Fruit fly (Drosophila melanogaster) whole organism, pupa: Measurements from ENCODE around the gene CG5644.

Experiments used
- CG10348 ChIP-seq: fragments of 200-800 bp; sonication (Bioruptor generic); IDR thresholded peaks from 2 replicates; pipeline ENCODE4 v1.3.6; 2022; ENCODE audit warnings: missing biosample characterization, missing genetic modification characterization
- CG12605 ChIP-seq: fragments of 200-800 bp; sonication (Bioruptor generic); IDR thresholded peaks from 2 replicates; pipeline ENCODE4 v1.3.6; 2022; ENCODE audit warnings: missing biosample characterization, missing genetic modification characterization
- CG13204 ChIP-seq: fragments of 200-800 bp; sonication (Bioruptor generic); optimal IDR thresholded peaks from 2 replicates; lab custom pipeline; 2018; ENCODE audit warnings: missing biosample characterization, mild to moderate bottlenecking, missing genetic modification characterization, moderate library complexity
- CG14655 ChIP-seq: fragments of 200-800 bp; sonication (Bioruptor generic); optimal IDR thresholded peaks from 3 replicates; lab custom pipeline; 2017; ENCODE audit warnings: mild to moderate bottlenecking, missing biosample characterization, missing genetic modification reagents, missing genetic modification characterization
- CG15710 ChIP-seq: fragments of 200-800 bp; sonication (Bioruptor generic); optimal IDR thresholded peaks from 2 replicates; lab custom pipeline; 2018; ENCODE audit warnings: missing biosample characterization, mild to moderate bottlenecking, missing genetic modification characterization, moderate library complexity
- CG17806 ChIP-seq: fragments of 200-800 bp; sonication (Bioruptor generic); optimal IDR thresholded peaks from 2 replicates; lab custom pipeline; 2018; ENCODE audit warnings: missing biosample characterization, mild to moderate bottlenecking, missing genetic modification characterization, moderate library complexity
- CG32121 ChIP-seq: fragments of 200-800 bp; sonication (Bioruptor generic); IDR thresholded peaks from 2 replicates; pipeline ENCODE4 v1.3.6; 2022; ENCODE audit warnings: missing biosample characterization, missing genetic modification characterization
- CG34367 ChIP-seq: fragments of 200-800 bp; sonication (Bioruptor generic); optimal IDR thresholded peaks from 2 replicates; lab custom pipeline; 2018; ENCODE audit warnings: missing biosample characterization, mild to moderate bottlenecking, missing genetic modification characterization
- CG4496 ChIP-seq: fragments of 200-800 bp; sonication (Bioruptor generic); IDR thresholded peaks from 3 replicates; pipeline ENCODE4 v1.3.6; 2022; ENCODE audit warnings: missing biosample characterization, missing genetic modification characterization
- CG8159 ChIP-seq: fragments of 200-800 bp; sonication (Bioruptor generic); optimal IDR thresholded peaks from 3 replicates; lab custom pipeline; 2018; ENCODE audit warnings: missing biosample characterization, mild to moderate bottlenecking, missing genetic modification characterization, moderate library complexity
- CG8301 ChIP-seq: fragments of 200-800 bp; sonication (Bioruptor generic); optimal IDR thresholded peaks from 2 replicates; lab custom pipeline; 2018; ENCODE audit warnings: missing biosample characterization, mild to moderate bottlenecking, missing genetic modification characterization
- CG9948 ChIP-seq: fragments of 200-800 bp; sonication (Bioruptor generic); optimal IDR thresholded peaks from 2 replicates; lab custom pipeline; 2018; ENCODE audit warnings: missing biosample characterization, mild to moderate bottlenecking, missing genetic modification characterization, moderate library complexity
- D1 ChIP-seq: fragments of 200-800 bp; sonication (Bioruptor generic); optimal IDR thresholded peaks from 2 replicates; lab custom pipeline; 2018; ENCODE audit warnings: missing biosample characterization, mild to moderate bottlenecking, missing genetic modification characterization, moderate library complexity
- EcR ChIP-seq: fragments of 200-800 bp; sonication (Bioruptor generic); optimal IDR thresholded peaks from 3 replicates; lab custom pipeline; 2019; ENCODE audit warnings: missing biosample characterization, missing genetic modification characterization, mild to moderate bottlenecking, moderate library complexity, missing genetic modification reagents
- Ets98B ChIP-seq: fragments of 200-800 bp; sonication (Bioruptor generic); IDR thresholded peaks from 2 replicates; pipeline ENCODE4 v1.3.6; 2022; ENCODE audit warnings: missing biosample characterization, missing genetic modification characterization
- Pif1A ChIP-seq: fragments of 200-800 bp; sonication (Bioruptor generic); optimal IDR thresholded peaks from 3 replicates; lab custom pipeline; 2016; ENCODE audit warnings: missing biosample characterization, missing genetic modification characterization
- Pif1B ChIP-seq: fragments of 200-800 bp; sonication (Bioruptor generic); optimal IDR thresholded peaks from 3 replicates; lab custom pipeline; 2016; ENCODE audit warnings: missing biosample characterization, missing genetic modification characterization
- Snoo ChIP-seq: fragments of 200-800 bp; sonication (Bioruptor generic); optimal IDR thresholded peaks from 3 replicates; lab custom pipeline; 2017; ENCODE audit warnings: missing biosample characterization, mild to moderate bottlenecking, missing genetic modification characterization, inconsistent platforms
- fd96Ca ChIP-seq: fragments of 200-800 bp; sonication (Bioruptor generic); IDR thresholded peaks from 3 replicates; pipeline ENCODE4 v1.3.6; 2022; ENCODE audit warnings: missing biosample characterization, missing genetic modification characterization
- gl ChIP-seq: fragments of 200-800 bp; sonication (Bioruptor generic); optimal IDR thresholded peaks from 2 replicates; lab custom pipeline; 2018; ENCODE audit warnings: missing biosample characterization, mild to moderate bottlenecking, missing genetic modification characterization
- rn ChIP-seq: fragments of 200-800 bp; sonication (Bioruptor generic); IDR thresholded peaks from 2 replicates; pipeline ENCODE4 v1.3.6; 2022; ENCODE audit warnings: missing biosample characterization, missing genetic modification characterization

Gene CG5644

DNA sequence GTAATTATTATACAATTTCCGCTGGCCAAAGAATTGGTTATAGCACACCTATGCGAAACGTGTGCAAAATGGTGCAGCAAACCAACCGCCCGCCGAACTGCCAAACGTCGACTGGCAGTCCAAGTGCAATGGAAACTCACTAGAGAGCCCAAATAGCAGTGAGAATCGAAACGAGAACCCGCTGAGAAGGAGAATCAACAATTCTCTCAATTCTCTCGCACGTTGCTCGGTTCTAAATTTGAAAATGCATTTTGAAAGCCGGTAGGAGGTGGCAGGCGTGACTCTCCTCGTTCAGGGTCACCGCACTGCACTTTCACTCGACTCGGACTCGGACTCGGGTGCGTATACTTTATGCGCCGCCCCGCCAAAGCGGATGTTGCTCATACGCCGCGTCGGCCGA is at the start of gene CG5644:
Gene CG5644, minus strand, starts transcription at position 101 of the 400 bp plus-strand sequence.
- TF ChIP-seq CG4496 (GFP tag; lab: Robert Waterston, UW) (no peak), CG34367 (tag; lab: Kevin White, UChicago) (no peak), Snoo (tag; lab: Kevin White, UChicago) (no peak), rn (no peak), CG32121 (GFP tag; lab: Robert Waterston, UW) (no peak), gl (tag; lab: Kevin White, UChicago) (no peak), CG14655 (GFP tag; lab: Kevin White, UChicago) (no peak), fd96Ca (GFP tag; lab: Robert Waterston, UW) (no peak), CG15710 (no peak), EcR (GFP tag; lab: Kevin White, UChicago) (no peak), CG8301 (no peak), Pif1B (GFP tag; lab: Kevin White, UChicago) (no peak), CG17806 (tag; lab: Kevin White, UChicago) (no peak), D1 (tag; lab: Kevin White, UChicago) (no peak), CG10348 (GFP tag; lab: Robert Waterston, UW) (no peak), Ets98B (GFP tag; lab: Robert Waterston, UW) (no peak), CG12605 (GFP tag; lab: Robert Waterston, UW) (no peak), CG13204 (GFP tag; lab: Kevin White, UChicago) (no peak)

DNA sequence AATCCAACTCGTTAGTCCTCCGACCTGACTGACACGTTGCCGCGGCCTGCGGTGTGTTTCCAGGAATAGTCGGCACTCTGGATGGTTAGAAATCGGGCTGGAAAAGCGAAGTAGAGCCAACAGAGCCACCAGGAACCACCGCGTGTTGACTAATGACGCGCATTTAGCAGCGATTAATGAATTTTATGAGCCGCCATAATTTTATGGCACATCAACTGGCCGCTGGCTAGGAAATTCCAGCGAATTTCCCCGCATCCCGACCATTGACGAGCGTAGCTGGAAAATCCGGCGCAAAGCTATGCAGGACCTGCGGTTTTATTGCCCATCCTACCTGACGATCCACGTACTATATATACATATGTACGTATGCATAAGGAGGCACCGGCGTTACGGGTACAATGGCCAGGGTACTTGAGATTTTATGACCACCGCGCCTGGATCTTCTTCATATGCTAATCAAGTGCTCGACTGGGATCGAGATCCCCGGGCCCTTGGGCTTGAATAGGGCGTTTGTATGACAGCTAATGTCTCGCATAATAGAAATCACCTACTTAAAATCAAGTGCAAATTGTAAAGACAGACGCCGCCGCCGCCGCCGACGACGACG is 49.6 kb upstream of the CG5644 start:
- TF ChIP-seq CG34367 (tag; lab: Kevin White, UChicago) (no peak), CG14655 (GFP tag; lab: Kevin White, UChicago) (no peak)

DNA sequence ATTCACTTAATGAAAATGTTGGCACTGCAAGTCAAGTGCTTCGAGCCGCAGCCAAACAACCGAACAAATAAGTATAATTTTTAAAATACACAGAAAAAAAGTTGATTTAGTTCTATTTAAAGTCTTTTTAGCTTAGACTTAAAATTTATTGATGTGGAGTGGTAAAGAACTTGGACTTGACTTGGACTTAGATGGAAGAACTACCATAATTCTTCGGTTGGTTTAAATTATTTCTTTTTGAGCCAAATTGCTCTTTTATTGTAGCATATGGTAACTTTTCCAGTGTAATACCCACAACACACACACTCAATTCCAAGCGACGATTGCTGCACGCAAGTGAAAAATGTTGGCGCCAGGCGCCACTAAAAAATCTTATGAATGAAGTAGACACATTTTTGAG is 48.4 kb upstream of the CG5644 start:
- TF ChIP-seq fd96Ca (GFP tag; lab: Robert Waterston, UW), result no peak

DNA sequence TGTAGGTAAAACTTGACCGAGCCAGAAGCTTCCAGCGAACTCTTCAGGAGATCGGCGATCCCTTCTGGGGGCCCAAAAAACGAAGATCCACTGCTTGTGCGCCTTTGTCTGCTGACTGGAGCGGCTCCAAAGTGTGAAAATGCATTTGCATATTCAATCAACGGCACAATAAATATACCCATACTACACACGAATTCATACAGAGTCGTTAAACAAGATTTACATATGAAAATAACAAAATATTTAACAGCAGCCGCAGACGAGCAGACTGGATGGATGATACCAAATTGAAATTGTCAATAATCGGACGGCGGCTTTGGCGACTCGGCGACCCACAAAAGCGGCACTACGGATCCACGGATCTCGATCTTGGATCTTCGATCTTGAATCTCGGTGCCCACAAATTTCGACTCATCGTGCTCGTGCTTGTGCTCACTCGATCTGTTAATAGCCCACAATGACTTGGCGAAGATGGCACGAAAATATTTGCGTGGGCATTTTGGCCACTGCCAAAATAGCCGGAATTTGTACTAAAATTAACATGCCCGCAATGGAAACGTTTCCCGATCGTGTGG is 47.5 kb upstream of the CG5644 start:
- TF ChIP-seq CG4496 (GFP tag; lab: Robert Waterston, UW), result no peak
- TF ChIP-seq Snoo (tag; lab: Kevin White, UChicago), result no peak
- TF ChIP-seq CG13204 (GFP tag; lab: Kevin White, UChicago), result no peak
- TF ChIP-seq rn, result no peak
- no peak for TF ChIP-seq CG14655 (GFP tag; lab: Kevin White, UChicago)
- TF ChIP-seq CG9948 (tag; lab: Kevin White, UChicago), result no peak
- no peak for TF ChIP-seq CG34367 (tag; lab: Kevin White, UChicago)
- TF ChIP-seq CG15710, result no peak
- no peak for TF ChIP-seq Pif1A (GFP tag; lab: Kevin White, UChicago)
- no peak for TF ChIP-seq CG17806 (tag; lab: Kevin White, UChicago)
- TF ChIP-seq CG8159 (tag; lab: Kevin White, UChicago), result no peak
- TF ChIP-seq CG10348 (GFP tag; lab: Robert Waterston, UW), result no peak
- TF ChIP-seq Ets98B (GFP tag; lab: Robert Waterston, UW), result no peak
- no peak for TF ChIP-seq fd96Ca (GFP tag; lab: Robert Waterston, UW)
- TF ChIP-seq gl (tag; lab: Kevin White, UChicago), result no peak
- TF ChIP-seq Pif1B (GFP tag; lab: Kevin White, UChicago), result no peak
- no peak for TF ChIP-seq D1 (tag; lab: Kevin White, UChicago)
- no peak for TF ChIP-seq CG12605 (GFP tag; lab: Robert Waterston, UW)
- TF ChIP-seq CG8301, result no peak

DNA sequence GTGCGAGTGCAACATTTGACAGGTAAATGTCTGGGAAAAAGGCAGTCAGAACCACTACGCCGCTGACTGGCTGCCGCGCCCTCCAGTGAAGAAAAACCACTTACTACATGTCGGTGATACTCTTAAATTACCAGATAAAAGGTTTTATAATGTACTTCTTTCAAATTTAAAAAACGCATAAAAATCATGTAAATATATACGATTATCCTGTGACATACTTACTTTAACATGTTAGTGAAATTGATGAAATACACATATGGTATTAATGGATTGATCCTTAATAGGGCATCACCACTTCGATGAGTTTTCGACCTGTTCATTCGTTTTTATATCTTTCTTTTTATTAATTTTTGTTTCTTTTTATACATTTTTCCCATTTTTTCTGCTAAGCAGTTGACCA is 46.9 kb upstream of the CG5644 start:
- TF ChIP-seq Ets98B (GFP tag; lab: Robert Waterston, UW), result no peak
- no peak for TF ChIP-seq CG9948 (tag; lab: Kevin White, UChicago)

DNA sequence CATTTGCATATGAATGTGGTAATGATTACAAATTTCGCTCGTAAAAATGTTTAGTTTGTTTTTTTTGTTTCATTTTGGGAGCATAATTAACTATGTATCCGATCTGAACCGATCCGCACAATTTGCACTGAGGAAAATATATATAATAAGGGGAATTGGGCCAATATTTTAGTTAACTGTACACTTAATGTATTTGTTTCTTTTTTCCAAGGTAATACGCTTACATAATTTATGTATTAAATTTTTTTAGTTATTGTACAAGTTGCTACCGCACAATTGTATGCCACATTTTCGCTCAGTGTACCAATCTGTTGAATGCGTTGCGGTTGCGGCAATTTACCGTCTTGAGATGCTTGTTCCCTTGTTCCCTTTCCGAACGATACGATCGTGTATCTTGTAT is 46.0 kb upstream of the CG5644 start:
- TF ChIP-seq CG15710 (peak; percentile 23), Pif1A (GFP tag; lab: Kevin White, UChicago) (peak; percentile 20), CG14655 (GFP tag; lab: Kevin White, UChicago) (no peak), CG17806 (tag; lab: Kevin White, UChicago) (peak; percentile 23), CG8159 (tag; lab: Kevin White, UChicago) (peak; percentile 44)

DNA sequence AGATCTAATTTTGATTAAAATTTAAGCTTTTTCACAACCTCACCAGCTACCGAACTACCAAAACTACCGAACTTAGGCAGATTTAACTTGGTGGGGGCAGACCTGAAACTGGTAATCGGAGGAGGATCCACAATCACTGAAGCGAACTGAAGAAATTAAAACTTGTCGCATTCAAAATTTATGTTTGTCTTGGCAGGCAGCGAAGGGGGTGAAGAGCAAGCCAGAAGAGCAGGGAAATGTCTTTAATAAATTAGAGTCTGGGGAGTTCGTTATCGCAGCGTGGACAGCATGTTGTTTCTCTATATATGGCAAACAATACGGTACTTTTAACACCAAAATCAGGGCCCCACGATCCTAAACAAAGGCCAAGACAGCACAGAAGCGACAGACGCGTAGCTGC is 45.5 kb upstream of the CG5644 start:
- no peak for TF ChIP-seq CG9948 (tag; lab: Kevin White, UChicago)
- no peak for TF ChIP-seq CG12605 (GFP tag; lab: Robert Waterston, UW)
- TF ChIP-seq rn, result no peak
- no peak for TF ChIP-seq CG4496 (GFP tag; lab: Robert Waterston, UW)
- no peak for TF ChIP-seq CG13204 (GFP tag; lab: Kevin White, UChicago)
